Fruit fly (Drosophila melanogaster) S2 (cell line): ENCODE measurements around the gene Sac1.

Source experiments
- CG8478 ChIP-seq: fragments of >200 bp; optimal IDR thresholded peaks from 2 replicates; lab custom pipeline; 2018
- CTCF ChIP-seq, 2 experiments: fragments of >200 bp; optimal IDR thresholded peaks; 2 replicates each; lab custom pipeline; 2018

DNA sequence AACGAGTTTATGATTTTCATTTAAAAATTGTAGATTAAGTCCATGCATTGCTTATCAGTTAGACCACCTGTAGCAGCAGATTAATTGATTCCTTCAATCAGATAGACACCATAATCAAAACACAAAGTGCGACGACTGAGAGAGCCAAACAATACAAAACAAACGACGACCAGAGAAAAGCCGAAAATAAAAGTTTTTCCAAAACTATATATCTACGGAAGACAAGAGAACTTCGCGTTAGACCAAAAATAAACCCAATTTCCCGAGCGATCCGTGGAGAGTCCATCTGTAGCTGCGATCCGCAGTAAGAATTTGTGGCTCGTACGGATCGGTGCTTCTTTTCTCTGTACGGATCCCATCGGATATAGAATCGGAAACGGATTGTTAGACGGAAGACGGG is 12.2 kb upstream of the Sac1 start, which contains the start of gene galene:
- no peak for TF ChIP-seq CG8478 (lab: Kevin White, UChicago)
- TF ChIP-seq CTCF (optimal IDR thresholded peaks at IDR 0.05; lab: Kevin White, UChicago) = no peak
